Worm (Caenorhabditis elegans) whole organism, mixed stage, embryonic: Measurements from ENCODE around the gene ttr-24.

Experiments used
- M03D4.4 ChIP-seq: sonication (generic microtip); optimal IDR thresholded peaks from 2 replicates; lab custom pipeline; 2017; ENCODE audit warnings: mild to moderate bottlenecking, missing genetic modification characterization, missing compliant biosample characterization
- bed-3 ChIP-seq: fragments of 200-800 bp; sonication (Bioruptor generic); optimal IDR thresholded peaks from 3 replicates; lab custom pipeline; 2018; ENCODE audit warnings: mild to moderate bottlenecking, missing genetic modification characterization, moderate library complexity, missing compliant biosample characterization
- blmp-1 ChIP-seq: fragments of 150-350 bp; optimal IDR thresholded peaks from 2 replicates; lab custom pipeline; 2014; ENCODE audit warnings: missing biosample characterization, missing genetic modification characterization
- ceh-39 ChIP-seq: fragments of 150-350 bp; optimal IDR thresholded peaks from 2 replicates; lab custom pipeline; 2014; ENCODE audit warnings: missing biosample characterization, missing genetic modification characterization
- ceh-43 ChIP-seq: fragments of 200-800 bp; sonication (Bioruptor generic); optimal IDR thresholded peaks from 2 replicates; lab custom pipeline; 2018; ENCODE audit warnings: mild to moderate bottlenecking, missing genetic modification characterization, moderate library complexity, missing compliant biosample characterization
- ceh-83 ChIP-seq: fragments of 200-800 bp; sonication (Bioruptor generic); optimal IDR thresholded peaks from 2 replicates; lab custom pipeline; 2018; ENCODE audit warnings: mild to moderate bottlenecking, missing genetic modification characterization, missing compliant biosample characterization
- ces-1 ChIP-seq: fragments of 150-350 bp; optimal IDR thresholded peaks from 2 replicates; lab custom pipeline; 2014; ENCODE audit warnings: missing biosample characterization, missing genetic modification reagents, missing genetic modification characterization
- cnd-1 ChIP-seq: fragments of 200-800 bp; sonication (Bioruptor generic); optimal IDR thresholded peaks from 2 replicates; lab custom pipeline; 2018; ENCODE audit warnings: mild to moderate bottlenecking, missing genetic modification characterization, missing compliant biosample characterization
- drap-1 ChIP-seq: fragments of 200-800 bp; sonication (Bioruptor generic); optimal IDR thresholded peaks from 3 replicates; lab custom pipeline; 2018; ENCODE audit warnings: mild to moderate bottlenecking, missing genetic modification characterization, missing compliant biosample characterization
- elt-1 ChIP-seq: sonication (generic microtip); optimal IDR thresholded peaks from 2 replicates; lab custom pipeline; 2017; ENCODE audit warnings: missing genetic modification characterization, mild to moderate bottlenecking, missing compliant biosample characterization, antibody characterized with exemption, moderate library complexity, borderline replicate concordance; ENCODE audit not compliant: insufficient read depth
- elt-3 ChIP-seq: fragments of 150-350 bp; optimal IDR thresholded peaks from 2 replicates; lab custom pipeline; 2014; ENCODE audit warnings: missing biosample characterization, missing genetic modification characterization
- flh-1 ChIP-seq: fragments of 200-800 bp; sonication (Bioruptor generic); optimal IDR thresholded peaks from 2 replicates; lab custom pipeline; 2018; ENCODE audit warnings: mild to moderate bottlenecking, missing genetic modification characterization, moderate library complexity, missing compliant biosample characterization
- ham-2 ChIP-seq: fragments of 200-800 bp; sonication (Bioruptor generic); optimal IDR thresholded peaks from 2 replicates; lab custom pipeline; 2018; ENCODE audit warnings: mild to moderate bottlenecking, missing genetic modification characterization, missing compliant biosample characterization
- hlh-1 ChIP-seq: fragments of 150-350 bp; optimal IDR thresholded peaks from 2 replicates; lab custom pipeline; 2014; ENCODE audit warnings: missing biosample characterization, missing genetic modification reagents, missing genetic modification characterization
- lin-13 ChIP-seq: fragments of 150-350 bp; optimal IDR thresholded peaks from 2 replicates; lab custom pipeline; 2014; ENCODE audit warnings: missing biosample characterization, missing genetic modification characterization
- lin-32 ChIP-seq: fragments of 200-800 bp; sonication (Bioruptor generic); optimal IDR thresholded peaks from 2 replicates; lab custom pipeline; 2018; ENCODE audit warnings: mild to moderate bottlenecking, missing genetic modification characterization, missing compliant biosample characterization
- lsy-2 ChIP-seq: fragments of 150-350 bp; optimal IDR thresholded peaks from 2 replicates; lab custom pipeline; 2014; ENCODE audit warnings: missing biosample characterization, missing genetic modification characterization
- mls-2 ChIP-seq: sonication (generic microtip); optimal IDR thresholded peaks from 2 replicates; lab custom pipeline; 2016; ENCODE audit warnings: mild to moderate bottlenecking, missing genetic modification characterization, moderate library complexity, missing compliant biosample characterization
- nhr-12 ChIP-seq: fragments of 150-350 bp; optimal IDR thresholded peaks from 2 replicates; lab custom pipeline; 2014; ENCODE audit warnings: missing biosample characterization, missing genetic modification characterization
- nhr-2 ChIP-seq: fragments of 150-350 bp; optimal IDR thresholded peaks from 2 replicates; lab custom pipeline; 2014; ENCODE audit warnings: missing biosample characterization, missing genetic modification characterization
- nhr-237 ChIP-seq: fragments of 150-350 bp; optimal IDR thresholded peaks from 2 replicates; lab custom pipeline; 2014; ENCODE audit warnings: missing biosample characterization, missing genetic modification characterization
- nhr-28 ChIP-seq: fragments of 150-350 bp; optimal IDR thresholded peaks from 2 replicates; lab custom pipeline; 2014; ENCODE audit warnings: missing biosample characterization, missing genetic modification characterization
- nhr-76 ChIP-seq: sonication (generic microtip); optimal IDR thresholded peaks from 2 replicates; lab custom pipeline; 2017; ENCODE audit warnings: missing biosample characterization, missing genetic modification characterization
- pha-4 ChIP-seq: fragments of 150-350 bp; optimal IDR thresholded peaks from 2 replicates; lab custom pipeline; 2018; ENCODE audit warnings: missing biosample characterization, missing genetic modification reagents, missing genetic modification characterization
- sem-2 ChIP-seq: fragments of 200-800 bp; sonication (Bioruptor generic); optimal IDR thresholded peaks from 2 replicates; lab custom pipeline; 2018; ENCODE audit warnings: mild to moderate bottlenecking, missing genetic modification characterization, missing compliant biosample characterization
- snpc-4 ChIP-seq: fragments of 150-350 bp; optimal IDR thresholded peaks from 2 replicates; lab custom pipeline; 2014; ENCODE audit warnings: missing biosample characterization, missing genetic modification characterization
- sptf-1 ChIP-seq: sonication (generic microtip); optimal IDR thresholded peaks from 2 replicates; lab custom pipeline; 2017; ENCODE audit warnings: mild to moderate bottlenecking, missing genetic modification characterization, moderate library complexity, missing compliant biosample characterization
- tbx-8 ChIP-seq: fragments of 200-800 bp; sonication (Bioruptor generic); optimal IDR thresholded peaks from 2 replicates; lab custom pipeline; 2018; ENCODE audit warnings: mild to moderate bottlenecking, missing genetic modification characterization, moderate library complexity, missing compliant biosample characterization
- unc-120 ChIP-seq: sonication (generic microtip); optimal IDR thresholded peaks from 2 replicates; lab custom pipeline; 2017; ENCODE audit warnings: missing genetic modification characterization, missing compliant biosample characterization; ENCODE audit not compliant: poor library complexity, severe bottlenecking
- unc-39 ChIP-seq: fragments of 150-350 bp; optimal IDR thresholded peaks from 2 replicates; lab custom pipeline; 2014; ENCODE audit warnings: missing biosample characterization, missing genetic modification characterization
- unc-62 ChIP-seq: fragments of 150-350 bp; optimal IDR thresholded peaks from 2 replicates; lab custom pipeline; 2014; ENCODE audit warnings: missing biosample characterization, missing genetic modification reagents, missing genetic modification characterization
- zip-8 ChIP-seq: fragments of 150-350 bp; optimal IDR thresholded peaks from 2 replicates; lab custom pipeline; 2014; ENCODE audit warnings: missing biosample characterization, missing genetic modification characterization
- ztf-11 ChIP-seq: fragments of 150-350 bp; optimal IDR thresholded peaks from 2 replicates; lab custom pipeline; 2014; ENCODE audit warnings: missing biosample characterization, missing genetic modification characterization

The ttr-24 gene

DNA sequence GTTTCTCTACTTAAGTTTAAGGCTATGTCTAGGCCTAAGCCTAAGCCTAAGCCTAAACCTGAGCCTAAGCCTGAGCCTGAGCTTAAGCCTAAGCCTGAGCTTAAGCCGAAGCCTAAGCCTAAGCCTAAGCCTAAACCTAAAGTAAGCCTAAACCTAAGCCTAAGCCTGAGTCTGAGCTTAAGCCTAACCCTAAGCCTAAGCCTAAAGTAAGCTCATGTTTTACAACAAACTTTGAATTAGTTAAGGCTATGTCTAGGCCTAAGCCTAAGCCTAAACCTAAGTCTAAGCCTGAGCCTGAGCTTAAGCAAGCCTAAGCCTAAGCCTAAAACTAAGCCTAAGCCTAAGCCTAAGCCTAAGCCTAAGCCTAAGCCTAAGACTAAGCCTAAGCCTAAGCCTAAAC lies 9.2 kb upstream of the ttr-24 start:
- TF ChIP-seq sptf-1 (peak; percentile 10), zip-8 (tag; lab: Kevin White, UChicago) (no peak), ham-2 (GFP tag; lab: Kevin White, UChicago) (peak; percentile 43), sem-2 (GFP tag; lab: Kevin White, UChicago) (no peak)

DNA sequence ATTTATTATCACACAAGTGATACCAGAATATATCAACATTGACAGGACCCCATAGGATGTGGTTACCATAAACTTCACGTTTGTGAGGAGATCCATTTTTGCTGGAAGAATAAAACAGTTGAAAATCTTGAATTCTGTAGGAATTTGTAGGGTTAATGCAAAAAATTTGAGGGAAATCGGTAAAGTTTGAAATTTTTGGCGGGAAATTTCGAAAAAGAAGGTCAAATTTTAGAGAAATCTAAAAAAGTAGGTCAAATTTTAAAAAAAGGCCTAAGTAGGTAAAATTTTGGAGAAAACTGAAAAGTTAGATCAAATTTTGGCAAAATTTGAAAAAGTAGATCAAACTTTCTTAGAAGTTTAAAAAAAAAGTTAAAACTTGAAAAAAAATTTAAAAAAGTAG lies 8.3 kb upstream of the ttr-24 start, which contains the start of gene srg-34:
srg-34 (minus strand) TSS at position 101 of the 400 bp plus-strand sequence.
- TF ChIP-seq drap-1 (GFP tag; lab: Kevin White, UChicago) (no peak), sem-2 (GFP tag; lab: Kevin White, UChicago) (no peak), ceh-83 (GFP tag; lab: Kevin White, UChicago) (no peak), nhr-237 (tag; lab: Kevin White, UChicago) (no peak), nhr-12 (tag; lab: Kevin White, UChicago) (no peak), bed-3 (GFP tag; lab: Kevin White, UChicago) (no peak), M03D4.4 (tag; lab: Kevin White, UChicago) (no peak), unc-39 (tag; lab: Kevin White, UChicago) (no peak), elt-1 (no peak), pha-4 (tag; lab: Kevin White, UChicago) (no peak), ztf-11 (no peak), tbx-8 (no peak), hlh-1 (tag; lab: Kevin White, UChicago) (no peak), nhr-2 (tag; lab: Kevin White, UChicago) (no peak), mls-2 (no peak), sptf-1 (no peak)
- TF ChIP-seq, all 35 proteins: peak for 0

ce11 chrV:18560944-18561343 lies 4.5 kb upstream of the ttr-24 start:
- no peak for TF ChIP-seq ces-1 (GFP tag; lab: Kevin White, UChicago)
- no peak for TF ChIP-seq nhr-28 (tag; lab: Kevin White, UChicago)
- TF ChIP-seq nhr-2 (tag; lab: Kevin White, UChicago): no peak
- no peak for TF ChIP-seq nhr-76 (tag; lab: Kevin White, UChicago)
- no peak for TF ChIP-seq snpc-4
- no peak for TF ChIP-seq flh-1
- TF ChIP-seq unc-62: no peak
- no peak for TF ChIP-seq ham-2 (GFP tag; lab: Kevin White, UChicago)
- no peak for TF ChIP-seq drap-1 (GFP tag; lab: Kevin White, UChicago)
- no peak for TF ChIP-seq blmp-1 (tag; lab: Kevin White, UChicago)
- TF ChIP-seq elt-3: no peak
- TF ChIP-seq unc-39 (tag; lab: Kevin White, UChicago): no peak

DNA sequence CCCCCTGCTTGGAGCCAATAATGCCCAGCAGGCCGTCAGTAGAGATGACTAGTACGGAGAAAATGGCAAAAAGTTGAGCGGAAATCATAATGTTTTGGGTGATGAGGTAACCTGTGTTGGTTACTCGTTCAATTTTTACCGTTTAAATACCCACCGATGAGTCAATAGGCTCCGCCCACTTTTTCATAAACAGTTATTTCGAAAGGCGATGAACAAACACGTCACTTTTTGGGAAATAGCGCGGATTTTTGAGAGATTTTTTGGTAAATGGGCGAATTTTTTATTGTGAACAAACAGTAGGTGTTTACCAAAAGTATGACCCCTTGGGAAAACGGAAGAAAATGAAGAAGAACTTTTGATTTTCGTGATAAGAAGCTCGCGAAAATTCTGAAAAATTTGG lies 3.7 kb upstream of the ttr-24 start, which contains the start of gene ttr-26:
ttr-26 (minus strand) TSS at position 101 of the 400 bp plus-strand sequence.
- TF ChIP-seq snpc-4 (no peak), lin-32 (GFP tag; lab: Kevin White, UChicago) (no peak), lin-13 (tag; lab: Kevin White, UChicago) (no peak), ceh-83 (GFP tag; lab: Kevin White, UChicago) (no peak), nhr-237 (tag; lab: Kevin White, UChicago) (no peak), pha-4 (tag; lab: Kevin White, UChicago) (no peak), ceh-39 (tag; lab: Kevin White, UChicago) (no peak), flh-1 (no peak), nhr-2 (tag; lab: Kevin White, UChicago) (no peak), unc-62 (no peak), M03D4.4 (tag; lab: Kevin White, UChicago) (no peak)

ce11 chrV:18553750-18554149 lies 2.7 kb downstream of the ttr-24 start, which contains the start of gene Y51A2D.8:
Y51A2D.8 (minus strand) TSS chrV:18553850.
- no peak for TF ChIP-seq nhr-28 (tag; lab: Kevin White, UChicago)
- TF ChIP-seq sem-2 (GFP tag; lab: Kevin White, UChicago): no peak
- no peak for TF ChIP-seq blmp-1 (tag; lab: Kevin White, UChicago)
- no peak for TF ChIP-seq unc-39 (tag; lab: Kevin White, UChicago)
- TF ChIP-seq snpc-4: no peak
- TF ChIP-seq cnd-1 (tag; lab: Kevin White, UChicago): no peak
- no peak for TF ChIP-seq lsy-2 (tag; lab: Kevin White, UChicago)
- no peak for TF ChIP-seq unc-120
- no peak for TF ChIP-seq ceh-43
- no peak for TF ChIP-seq sptf-1
- no peak for TF ChIP-seq ztf-11
- no peak for TF ChIP-seq pha-4 (tag; lab: Kevin White, UChicago)
- TF ChIP-seq lin-13 (tag; lab: Kevin White, UChicago): no peak
- TF ChIP-seq elt-3: no peak
- no peak for TF ChIP-seq nhr-2 (tag; lab: Kevin White, UChicago)
- TF ChIP-seq ham-2 (GFP tag; lab: Kevin White, UChicago): no peak
- TF ChIP-seq elt-1: no peak
- no peak for TF ChIP-seq ceh-83 (GFP tag; lab: Kevin White, UChicago)
- TF ChIP-seq, all 35 proteins: peak for 0
